Worm (Caenorhabditis elegans): ENCODE measurements around the gene atf-6.

- TF ChIP-seq aly-2 (tag; optimal IDR thresholded peaks at IDR 0.05) (no peak), unc-55 (GFP tag; optimal IDR thresholded peaks at IDR 0.05) (no peak), skn-1 (tag; optimal IDR thresholded peaks at IDR 0.05) (no peak)
These were observed 14.0 kb upstream of the atf-6 start, which contains the start of gene cdf-2 for ce11 chrX:12466769-12467168.
